Worm (Caenorhabditis elegans): Measurements from ENCODE around the gene K11H12.10.

K11H12.10 gene

DNA sequence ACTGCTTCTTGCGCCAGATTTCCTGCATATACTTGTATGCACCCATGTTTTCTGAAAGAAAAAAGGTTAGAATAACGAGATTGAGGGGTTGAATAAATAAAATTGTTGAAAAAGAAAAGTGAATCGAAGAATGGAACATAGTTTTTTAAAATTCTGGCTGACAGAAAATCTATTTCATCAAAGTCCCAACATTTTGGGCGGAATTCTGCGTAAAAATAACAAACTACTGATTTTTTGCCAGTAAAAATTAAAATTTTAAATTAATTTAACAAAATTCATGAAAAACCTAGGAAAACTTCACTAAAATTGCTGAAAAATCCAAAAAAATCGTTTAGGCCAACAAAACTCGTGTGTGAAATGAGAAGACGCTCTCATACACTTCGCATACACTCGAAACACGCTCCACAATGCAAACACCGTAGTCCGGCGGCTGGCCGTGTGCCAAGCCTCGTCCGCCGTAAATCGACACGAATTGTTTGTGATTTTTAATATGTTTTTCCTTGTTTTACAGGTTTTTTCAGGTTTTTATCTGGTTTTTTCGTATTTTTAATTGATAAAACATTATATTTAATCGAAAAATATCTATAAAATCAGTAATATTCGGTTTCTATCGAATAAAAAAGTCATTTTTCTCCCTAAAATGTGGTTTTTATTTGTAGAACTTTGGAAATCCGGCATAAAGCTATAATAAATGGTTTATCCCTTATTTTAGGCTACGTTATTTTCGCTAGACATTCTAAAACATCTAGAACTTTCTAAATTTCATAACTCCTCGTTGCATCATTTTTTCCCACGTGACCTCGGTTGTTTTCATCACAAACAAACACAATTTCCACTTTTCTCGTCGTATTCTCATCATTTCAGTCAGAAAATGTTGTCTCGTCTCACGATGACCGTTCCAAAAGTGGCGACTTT, 21.1 kb upstream of the K11H12.10 start, which contains the start of the genes rpl-15 and K11H12.8 (continued):
- TF ChIP-seq hlh-12 (tag; optimal IDR thresholded peaks at IDR 0.05) (no peak), zfh-2 (GFP tag; conservative IDR thresholded peaks at IDR 0.05) (peak; percentile 96), F33H1.4 (GFP tag; IDR thresholded peaks at IDR 0.05) (peak; percentile 95), B0035.1 (tag; optimal IDR thresholded peaks at IDR 0.05) (peak; percentile 93), lag-1 (GFP tag; IDR thresholded peaks at IDR 0.05) (peak; percentile 90; the same call in 1 of the 2 replicates), lir-1 (GFP tag; conservative IDR thresholded peaks at IDR 0.05) (peak; percentile 99)

DNA sequence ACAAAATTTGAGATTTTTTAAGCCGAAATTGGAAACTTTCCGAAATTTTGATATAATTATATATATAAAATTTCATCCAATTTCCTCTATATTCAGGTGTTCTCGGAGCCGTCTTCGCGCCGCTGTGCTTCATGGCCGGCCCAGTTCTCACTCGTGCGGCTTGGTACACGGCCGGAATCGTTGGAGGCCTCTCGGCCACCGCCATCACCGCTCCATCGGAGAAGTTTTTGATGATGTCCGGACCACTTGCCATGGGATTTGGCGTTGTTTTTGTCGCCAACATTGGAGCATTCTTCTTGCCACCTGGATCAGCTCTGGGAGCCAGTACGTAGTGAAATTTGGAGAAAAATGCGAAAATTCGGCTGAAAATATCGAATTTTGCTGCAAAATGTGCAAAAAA, 18.8 kb upstream of the K11H12.10 start:
- no peak for TF ChIP-seq lir-1 (GFP tag; conservative IDR thresholded peaks at IDR 0.05)
- TF ChIP-seq die-1 (tag; optimal IDR thresholded peaks at IDR 0.05): no peak
- no peak for TF ChIP-seq egl-44 (GFP tag; IDR thresholded peaks at IDR 0.05)
- TF ChIP-seq cebp-1 (GFP tag; IDR thresholded peaks at IDR 0.05): no peak
- TF ChIP-seq cebp-1 (tag; optimal IDR thresholded peaks at IDR 0.05): no peak
- TF ChIP-seq nfya-1 (tag; optimal IDR thresholded peaks at IDR 0.05; ENCODE audit: borderline replicate concordance, insufficient read depth): no peak
- TF ChIP-seq pha-4 (tag; optimal IDR thresholded peaks at IDR 0.05): no peak
- no peak for TF ChIP-seq bed-2 (GFP tag; IDR thresholded peaks at IDR 0.05)
- no peak for TF ChIP-seq let-607 (tag; optimal IDR thresholded peaks at IDR 0.05)
- peak; percentile 78 for TF ChIP-seq zfh-2 (GFP tag; conservative IDR thresholded peaks at IDR 0.05)
- 0 out of 2 replicates have a peak, but pooled peaks have one; percentile 50 for TF ChIP-seq ceh-58 (GFP tag; IDR thresholded peaks at IDR 0.05)
- no peak for TF ChIP-seq unc-62 (GFP tag; optimal IDR thresholded peaks at IDR 0.05)
- no peak for TF ChIP-seq lag-1 (GFP tag; IDR thresholded peaks at IDR 0.05)
- no peak for TF ChIP-seq dpff-1 (tag; optimal IDR thresholded peaks at IDR 0.05)
- peak; percentile 14 for TF ChIP-seq repo-1 (tag; optimal IDR thresholded peaks at IDR 0.05)

DNA sequence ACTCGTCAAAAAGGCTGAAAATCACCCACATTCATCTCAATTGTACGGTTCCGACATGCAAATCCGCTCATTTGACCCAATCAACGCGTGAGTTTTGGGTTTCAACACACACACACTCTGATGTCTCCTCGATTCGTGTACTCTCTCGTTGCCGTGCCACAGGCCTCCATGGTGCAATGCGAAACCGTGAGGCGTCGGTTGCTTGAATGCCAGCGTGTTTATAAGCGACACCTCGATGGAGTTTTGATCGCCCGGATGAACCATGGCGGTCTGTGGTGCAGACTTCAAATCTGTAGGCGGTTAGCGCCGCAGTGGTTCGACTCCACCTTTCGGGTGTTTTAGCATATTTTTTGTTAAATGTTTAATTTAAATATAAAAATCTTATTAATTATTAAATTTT, 17.9 kb upstream of the K11H12.10 start:
- TF ChIP-seq Y56A3A.18 (GFP tag; IDR thresholded peaks at IDR 0.05) (0 out of 2 replicates have a peak, but pooled peaks have one; percentile 56), B0336.3 (GFP tag; IDR thresholded peaks at IDR 0.05) (peak; percentile 55; the same call in 1 of the 2 replicates), ZK185.1 (tag; optimal IDR thresholded peaks at IDR 0.05; ENCODE audit: poor library complexity, severe bottlenecking) (peak; percentile 44), Y95B8A.8 (GFP tag; IDR thresholded peaks at IDR 0.05) (peak; percentile 57; the same call in 1 of the 2 replicates), mcd-1 (GFP tag; IDR thresholded peaks at IDR 0.05) (peak; percentile 74), F57A8.1 (GFP tag; optimal IDR thresholded peaks at IDR 0.05) (no peak), snpc-3.4 (tag; optimal IDR thresholded peaks at IDR 0.05) (peak; percentile 87), athp-1 (tag; optimal IDR thresholded peaks at IDR 0.05) (no peak), egrh-3 (GFP tag; IDR thresholded peaks at IDR 0.05) (no peak), pbrm-1 (GFP tag; IDR thresholded peaks at IDR 0.05) (peak; percentile 71; the same call in 1 of the 2 replicates), zim-3 (tag; optimal IDR thresholded peaks at IDR 0.05) (peak; percentile 46), B0035.1 (tag; optimal IDR thresholded peaks at IDR 0.05) (no peak), nfyb-1 (GFP tag; IDR thresholded peaks at IDR 0.05) (peak; percentile 76), lsl-1 (GFP tag; optimal IDR thresholded peaks at IDR 0.05) (peak; percentile 69), Y53G8AR.9 (GFP tag; conservative IDR thresholded peaks at IDR 0.05) (peak; percentile 79), T07F8.4 (tag; optimal IDR thresholded peaks at IDR 0.05) (no peak), aptf-2 (GFP tag; conservative IDR thresholded peaks at IDR 0.05) (no peak), mel-28 (tag; optimal IDR thresholded peaks at IDR 0.05; ENCODE audit: borderline replicate concordance) (no peak), tbx-9 (tag; optimal IDR thresholded peaks at IDR 0.05; ENCODE audit: borderline replicate concordance) (no peak), snpc-4 (GFP tag; optimal IDR thresholded peaks at IDR 0.05) (peak; percentile 94), snpc-4 (tag; optimal IDR thresholded peaks at IDR 0.05) (peak; percentile 97 to 98 (median 98)), B0019.2 (GFP tag; conservative IDR thresholded peaks at IDR 0.05) (0 out of 2 replicates have a peak, but pooled peaks have one; percentile 23), ztf-26 (tag; optimal IDR thresholded peaks at IDR 0.05) (peak; percentile 48), madf-8 (GFP tag; conservative IDR thresholded peaks at IDR 0.05) (no peak), lin-40 (tag; optimal IDR thresholded peaks at IDR 0.05) (no peak), aptf-3 (GFP tag; IDR thresholded peaks at IDR 0.05) (0 out of 2 replicates have a peak, but pooled peaks have one; percentile 48)
